Worm (Caenorhabditis elegans) whole organism, mixed stage, embryonic: ENCODE data around the gene swp-1.

Experiments used
- M03D4.4 ChIP-seq: sonication (generic microtip); optimal IDR thresholded peaks from 2 replicates; lab custom pipeline; 2017; ENCODE audit warnings: mild to moderate bottlenecking, missing genetic modification characterization, missing compliant biosample characterization
- bed-3 ChIP-seq: fragments of 200-800 bp; sonication (Bioruptor generic); optimal IDR thresholded peaks from 3 replicates; lab custom pipeline; 2018; ENCODE audit warnings: mild to moderate bottlenecking, missing genetic modification characterization, moderate library complexity, missing compliant biosample characterization
- blmp-1 ChIP-seq: fragments of 150-350 bp; optimal IDR thresholded peaks from 2 replicates; lab custom pipeline; 2014; ENCODE audit warnings: missing biosample characterization, missing genetic modification characterization
- ceh-39 ChIP-seq: fragments of 150-350 bp; optimal IDR thresholded peaks from 2 replicates; lab custom pipeline; 2014; ENCODE audit warnings: missing biosample characterization, missing genetic modification characterization
- ceh-43 ChIP-seq: fragments of 200-800 bp; sonication (Bioruptor generic); optimal IDR thresholded peaks from 2 replicates; lab custom pipeline; 2018; ENCODE audit warnings: mild to moderate bottlenecking, missing genetic modification characterization, moderate library complexity, missing compliant biosample characterization
- ces-1 ChIP-seq: fragments of 150-350 bp; optimal IDR thresholded peaks from 2 replicates; lab custom pipeline; 2014; ENCODE audit warnings: missing biosample characterization, missing genetic modification reagents, missing genetic modification characterization
- cnd-1 ChIP-seq: fragments of 200-800 bp; sonication (Bioruptor generic); optimal IDR thresholded peaks from 2 replicates; lab custom pipeline; 2018; ENCODE audit warnings: mild to moderate bottlenecking, missing genetic modification characterization, missing compliant biosample characterization
- drap-1 ChIP-seq: fragments of 200-800 bp; sonication (Bioruptor generic); optimal IDR thresholded peaks from 3 replicates; lab custom pipeline; 2018; ENCODE audit warnings: mild to moderate bottlenecking, missing genetic modification characterization, missing compliant biosample characterization
- elt-1 ChIP-seq: sonication (generic microtip); optimal IDR thresholded peaks from 2 replicates; lab custom pipeline; 2017; ENCODE audit warnings: missing genetic modification characterization, mild to moderate bottlenecking, missing compliant biosample characterization, antibody characterized with exemption, moderate library complexity, borderline replicate concordance; ENCODE audit not compliant: insufficient read depth
- flh-1 ChIP-seq: fragments of 200-800 bp; sonication (Bioruptor generic); optimal IDR thresholded peaks from 2 replicates; lab custom pipeline; 2018; ENCODE audit warnings: mild to moderate bottlenecking, missing genetic modification characterization, moderate library complexity, missing compliant biosample characterization
- ham-2 ChIP-seq: fragments of 200-800 bp; sonication (Bioruptor generic); optimal IDR thresholded peaks from 2 replicates; lab custom pipeline; 2018; ENCODE audit warnings: mild to moderate bottlenecking, missing genetic modification characterization, missing compliant biosample characterization
- hlh-1 ChIP-seq: fragments of 150-350 bp; optimal IDR thresholded peaks from 2 replicates; lab custom pipeline; 2014; ENCODE audit warnings: missing biosample characterization, missing genetic modification reagents, missing genetic modification characterization
- lin-13 ChIP-seq: fragments of 150-350 bp; optimal IDR thresholded peaks from 2 replicates; lab custom pipeline; 2014; ENCODE audit warnings: missing biosample characterization, missing genetic modification characterization
- lin-32 ChIP-seq: fragments of 200-800 bp; sonication (Bioruptor generic); optimal IDR thresholded peaks from 2 replicates; lab custom pipeline; 2018; ENCODE audit warnings: mild to moderate bottlenecking, missing genetic modification characterization, missing compliant biosample characterization
- lsy-2 ChIP-seq: fragments of 150-350 bp; optimal IDR thresholded peaks from 2 replicates; lab custom pipeline; 2014; ENCODE audit warnings: missing biosample characterization, missing genetic modification characterization
- mab-5 ChIP-seq: fragments of 150-350 bp; optimal IDR thresholded peaks from 2 replicates; lab custom pipeline; 2014; ENCODE audit warnings: missing biosample characterization, missing genetic modification characterization
- mep-1 ChIP-seq: fragments of 150-350 bp; optimal IDR thresholded peaks from 2 replicates; lab custom pipeline; 2017; ENCODE audit warnings: missing biosample characterization, missing genetic modification reagents, missing genetic modification characterization, inconsistent platforms
- mls-2 ChIP-seq: sonication (generic microtip); optimal IDR thresholded peaks from 2 replicates; lab custom pipeline; 2016; ENCODE audit warnings: mild to moderate bottlenecking, missing genetic modification characterization, moderate library complexity, missing compliant biosample characterization
- nhr-12 ChIP-seq: fragments of 150-350 bp; optimal IDR thresholded peaks from 2 replicates; lab custom pipeline; 2014; ENCODE audit warnings: missing biosample characterization, missing genetic modification characterization
- nhr-2 ChIP-seq: fragments of 150-350 bp; optimal IDR thresholded peaks from 2 replicates; lab custom pipeline; 2014; ENCODE audit warnings: missing biosample characterization, missing genetic modification characterization
- nhr-237 ChIP-seq: fragments of 150-350 bp; optimal IDR thresholded peaks from 2 replicates; lab custom pipeline; 2014; ENCODE audit warnings: missing biosample characterization, missing genetic modification characterization
- nhr-28 ChIP-seq: fragments of 150-350 bp; optimal IDR thresholded peaks from 2 replicates; lab custom pipeline; 2014; ENCODE audit warnings: missing biosample characterization, missing genetic modification characterization
- nhr-76 ChIP-seq: sonication (generic microtip); optimal IDR thresholded peaks from 2 replicates; lab custom pipeline; 2017; ENCODE audit warnings: missing biosample characterization, missing genetic modification characterization
- pha-4 ChIP-seq: fragments of 150-350 bp; optimal IDR thresholded peaks from 2 replicates; lab custom pipeline; 2018; ENCODE audit warnings: missing biosample characterization, missing genetic modification reagents, missing genetic modification characterization
- sem-2 ChIP-seq: fragments of 200-800 bp; sonication (Bioruptor generic); optimal IDR thresholded peaks from 2 replicates; lab custom pipeline; 2018; ENCODE audit warnings: mild to moderate bottlenecking, missing genetic modification characterization, missing compliant biosample characterization
- sptf-1 ChIP-seq: sonication (generic microtip); optimal IDR thresholded peaks from 2 replicates; lab custom pipeline; 2017; ENCODE audit warnings: mild to moderate bottlenecking, missing genetic modification characterization, moderate library complexity, missing compliant biosample characterization
- tbx-8 ChIP-seq: fragments of 200-800 bp; sonication (Bioruptor generic); optimal IDR thresholded peaks from 2 replicates; lab custom pipeline; 2018; ENCODE audit warnings: mild to moderate bottlenecking, missing genetic modification characterization, moderate library complexity, missing compliant biosample characterization
- unc-120 ChIP-seq: sonication (generic microtip); optimal IDR thresholded peaks from 2 replicates; lab custom pipeline; 2017; ENCODE audit warnings: missing genetic modification characterization, missing compliant biosample characterization; ENCODE audit not compliant: poor library complexity, severe bottlenecking
- unc-39 ChIP-seq: fragments of 150-350 bp; optimal IDR thresholded peaks from 2 replicates; lab custom pipeline; 2014; ENCODE audit warnings: missing biosample characterization, missing genetic modification characterization
- unc-62 ChIP-seq: fragments of 150-350 bp; optimal IDR thresholded peaks from 2 replicates; lab custom pipeline; 2014; ENCODE audit warnings: missing biosample characterization, missing genetic modification reagents, missing genetic modification characterization
- zip-8 ChIP-seq: fragments of 150-350 bp; optimal IDR thresholded peaks from 2 replicates; lab custom pipeline; 2014; ENCODE audit warnings: missing biosample characterization, missing genetic modification characterization
- ztf-11 ChIP-seq: fragments of 150-350 bp; optimal IDR thresholded peaks from 2 replicates; lab custom pipeline; 2014; ENCODE audit warnings: missing biosample characterization, missing genetic modification characterization

Gene swp-1

DNA sequence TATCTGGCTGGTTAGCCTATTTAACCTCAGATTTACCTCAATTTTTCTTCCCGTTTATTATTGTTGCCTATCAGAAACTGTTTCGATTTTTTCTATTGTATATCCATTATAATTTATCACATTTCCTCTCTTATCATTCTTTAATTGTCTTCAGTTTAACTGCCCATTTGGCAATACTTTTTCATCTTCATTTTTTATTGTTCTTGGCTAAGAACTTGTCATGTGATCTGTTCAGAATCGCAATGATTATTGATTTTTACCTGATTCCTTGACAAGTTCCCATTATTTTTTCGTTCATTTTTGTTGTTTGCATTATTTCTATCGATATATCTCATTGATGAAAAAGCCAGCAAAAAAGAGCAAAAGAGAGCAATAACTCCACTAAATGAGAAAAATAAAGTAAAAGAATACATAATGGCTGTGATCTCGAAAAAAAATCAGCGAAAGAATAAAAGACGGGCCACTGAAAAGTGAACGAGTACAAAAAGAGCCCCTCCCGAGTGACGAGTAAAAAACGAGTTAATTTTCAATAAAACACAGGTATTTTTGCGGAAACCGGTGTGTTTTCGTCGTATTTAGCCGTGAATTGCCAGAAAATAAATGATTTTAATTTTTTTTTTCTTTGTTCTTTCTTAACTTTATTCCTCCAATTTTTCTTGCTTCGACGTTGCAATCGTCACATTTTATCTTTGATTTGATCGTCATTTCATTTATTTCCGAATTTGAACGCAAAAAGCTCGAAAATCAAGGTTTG lies 9.1 kb upstream of the swp-1 start, which contains the start of gene arf-1:
TSS of gene arf-1 (plus strand) at position 657 of the 754 bp plus-strand sequence.
- TF ChIP-seq pha-4 (no peak), mep-1 (no peak), ztf-11 (tag; lab: Kevin White, UChicago) (no peak), nhr-76 (tag; lab: Kevin White, UChicago) (no peak), bed-3 (GFP tag; lab: Kevin White, UChicago) (no peak), nhr-12 (tag; lab: Kevin White, UChicago) (no peak), ceh-39 (no peak), lin-32 (no peak), flh-1 (GFP tag; lab: Kevin White, UChicago) (no peak), unc-62 (GFP tag; lab: Kevin White, UChicago) (no peak), lin-13 (tag; lab: Kevin White, UChicago) (no peak), ceh-43 (GFP tag; lab: Kevin White, UChicago) (no peak)

DNA sequence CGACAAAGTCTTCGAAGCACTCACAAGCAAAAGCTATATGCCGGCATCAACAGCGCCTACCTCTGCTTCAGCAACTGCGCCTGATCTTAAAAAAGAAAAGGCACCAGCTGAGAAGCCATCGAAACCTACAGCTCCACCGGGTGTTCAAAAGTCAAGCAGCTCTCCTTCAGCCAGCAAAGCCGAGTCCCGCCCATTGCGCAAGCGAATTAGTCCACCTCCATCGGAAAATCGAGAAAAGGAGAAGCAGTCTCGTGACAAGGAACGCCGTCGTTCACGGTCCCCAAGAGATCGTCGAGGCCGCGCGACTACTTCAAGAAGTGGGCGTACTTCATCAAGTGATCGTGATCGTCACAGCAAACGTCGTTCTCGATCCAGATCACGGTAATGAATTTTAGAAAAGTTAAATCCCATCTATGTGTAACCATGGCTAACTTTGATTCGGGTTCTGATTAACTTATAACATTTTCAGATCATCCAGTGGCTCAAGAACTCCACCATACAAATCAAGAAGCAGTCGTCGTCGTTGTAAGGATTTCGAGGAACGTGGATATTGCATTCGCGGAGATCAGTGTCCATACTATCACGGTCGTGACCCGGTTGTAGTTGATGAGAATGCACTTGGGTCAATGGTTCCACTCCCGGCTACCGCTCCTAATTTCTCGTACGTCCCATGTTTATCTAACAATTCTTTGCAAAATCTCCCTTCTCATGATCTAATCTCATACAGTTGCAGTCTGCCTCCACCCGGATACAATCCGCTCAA lies 6.7 kb upstream of the swp-1 start:
- TF ChIP-seq pha-4: no peak
- no peak for TF ChIP-seq ceh-43 (GFP tag; lab: Kevin White, UChicago)
- TF ChIP-seq M03D4.4 (tag; lab: Kevin White, UChicago): no peak
- no peak for TF ChIP-seq nhr-28 (tag; lab: Kevin White, UChicago)
- TF ChIP-seq cnd-1: no peak
- TF ChIP-seq bed-3 (GFP tag; lab: Kevin White, UChicago): no peak
- TF ChIP-seq unc-62 (GFP tag; lab: Kevin White, UChicago): no peak
- no peak for TF ChIP-seq elt-1 (tag; lab: Kevin White, UChicago)
- no peak for TF ChIP-seq drap-1 (GFP tag; lab: Kevin White, UChicago)
- TF ChIP-seq unc-39 (tag; lab: Kevin White, UChicago): no peak
- TF ChIP-seq zip-8 (tag; lab: Kevin White, UChicago): no peak
- TF ChIP-seq flh-1 (GFP tag; lab: Kevin White, UChicago): no peak
- no peak for TF ChIP-seq ceh-39
- TF ChIP-seq hlh-1 (tag; lab: Kevin White, UChicago): no peak
- no peak for TF ChIP-seq unc-120
- TF ChIP-seq ztf-11 (tag; lab: Kevin White, UChicago): no peak
- TF ChIP-seq tbx-8 (GFP tag; lab: Kevin White, UChicago): no peak
- no peak for TF ChIP-seq nhr-2 (tag; lab: Kevin White, UChicago)
- TF ChIP-seq ces-1 (GFP tag; lab: Kevin White, UChicago): no peak
- TF ChIP-seq mab-5 (tag; lab: Kevin White, UChicago): no peak

DNA sequence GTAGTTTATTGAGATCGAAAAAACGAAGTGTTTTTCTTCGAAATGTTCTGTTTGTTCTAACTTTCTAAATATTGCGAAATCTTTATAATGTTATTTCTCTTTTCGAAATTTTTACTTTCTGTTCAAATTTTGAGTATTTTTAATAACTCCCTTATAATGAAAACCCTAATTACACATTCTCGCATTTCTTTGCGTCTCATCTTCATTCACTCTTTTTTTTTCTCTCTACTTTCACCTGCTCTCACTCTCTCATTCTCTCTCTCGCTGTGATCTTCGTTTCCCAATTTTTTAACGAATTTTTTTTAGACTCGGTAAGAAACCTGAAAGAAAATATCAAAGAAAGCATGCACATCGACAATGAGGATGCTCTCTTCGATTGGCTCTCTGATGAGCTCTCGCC lies 5.9 kb upstream of the swp-1 start, which contains the start of gene rbm-26:
TSS of gene rbm-26 (plus strand) at position 301 of the 400 bp plus-strand sequence.
- TF ChIP-seq mls-2 (tag; lab: Kevin White, UChicago): no peak
- no peak for TF ChIP-seq ztf-11 (tag; lab: Kevin White, UChicago)
- TF ChIP-seq lin-13 (tag; lab: Kevin White, UChicago): no peak
- TF ChIP-seq M03D4.4 (tag; lab: Kevin White, UChicago): no peak
- no peak for TF ChIP-seq blmp-1 (tag; lab: Kevin White, UChicago)
- no peak for TF ChIP-seq ceh-39
- TF ChIP-seq bed-3 (GFP tag; lab: Kevin White, UChicago): no peak
- TF ChIP-seq sem-2: no peak
- TF ChIP-seq elt-1 (tag; lab: Kevin White, UChicago): no peak
- no peak for TF ChIP-seq nhr-12 (tag; lab: Kevin White, UChicago)
- no peak for TF ChIP-seq zip-8 (tag; lab: Kevin White, UChicago)
- TF ChIP-seq drap-1 (GFP tag; lab: Kevin White, UChicago): no peak
- TF ChIP-seq nhr-2 (tag; lab: Kevin White, UChicago): no peak
- no peak for TF ChIP-seq flh-1 (GFP tag; lab: Kevin White, UChicago)
- no peak for TF ChIP-seq lsy-2 (tag; lab: Kevin White, UChicago)
- TF ChIP-seq, all 35 proteins: peak for 0

DNA sequence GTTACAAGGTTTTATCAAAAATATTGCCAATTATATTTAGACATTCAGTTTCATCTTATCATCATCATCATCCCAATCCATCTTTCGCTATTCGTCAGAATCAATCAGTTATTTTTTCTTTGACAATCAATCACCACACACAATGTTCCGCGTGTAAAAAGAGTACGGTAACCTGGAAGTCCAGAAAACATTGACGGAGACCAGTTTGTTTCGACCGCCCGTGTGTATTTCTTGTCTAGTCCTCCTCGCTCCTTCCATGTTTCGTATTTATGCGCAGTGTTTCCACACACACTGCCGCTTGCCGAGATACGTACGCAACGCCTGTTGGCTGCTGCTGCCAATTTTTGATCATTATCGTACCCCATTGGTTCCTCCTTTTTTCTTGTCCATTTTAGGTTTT lies 5.4 kb upstream of the swp-1 start:
- no peak for TF ChIP-seq nhr-237 (tag; lab: Kevin White, UChicago)
- no peak for TF ChIP-seq tbx-8 (GFP tag; lab: Kevin White, UChicago)
- peak; percentile 28 for TF ChIP-seq ham-2 (GFP tag; lab: Kevin White, UChicago)
- TF ChIP-seq mep-1: peak; percentile 28
- peak; percentile 25 for TF ChIP-seq sptf-1 (tag; lab: Kevin White, UChicago)
- TF ChIP-seq mab-5 (tag; lab: Kevin White, UChicago): no peak
- TF ChIP-seq, all 35 proteins: peak for 3
